Worm (Caenorhabditis elegans) whole organism, L2 larva: ENCODE measurements around the gene mec-15.

ENCODE experiments used
- R02D3.7 ChIP-seq: fragments of 150-350 bp; optimal IDR thresholded peaks from 2 replicates; lab custom pipeline; 2014; ENCODE audit warnings: missing biosample characterization, missing genetic modification characterization
- ZK546.5 ChIP-seq: sonication (generic microtip); optimal IDR thresholded peaks from 2 replicates; lab custom pipeline; 2017; ENCODE audit warnings: missing biosample characterization, missing genetic modification characterization
- aly-2 ChIP-seq: fragments of 150-350 bp; optimal IDR thresholded peaks from 2 replicates; lab custom pipeline; 2014; ENCODE audit warnings: missing biosample characterization, missing genetic modification characterization
- elt-1 ChIP-seq: fragments of 150-350 bp; optimal IDR thresholded peaks from 2 replicates; lab custom pipeline; 2014; ENCODE audit warnings: missing biosample characterization, missing genetic modification characterization
- lsy-2 ChIP-seq, 2 experiments: fragments of 150-350 bp in 1 of 2; sonication (generic microtip) in 1 of 2; optimal IDR thresholded peaks; 2 replicates each; lab custom pipeline; 2014 to 2017; ENCODE audit warnings: missing biosample characterization in 2 of 2, missing genetic modification characterization in 2 of 2
- mab-5 ChIP-seq: fragments of 150-350 bp; optimal IDR thresholded peaks from 2 replicates; lab custom pipeline; 2014; ENCODE audit warnings: missing biosample characterization, missing genetic modification characterization
- mbf-1 ChIP-seq: sonication (generic microtip); optimal IDR thresholded peaks from 2 replicates; lab custom pipeline; 2017; ENCODE audit warnings: missing biosample characterization, missing genetic modification characterization
- mdl-1 ChIP-seq, 2 experiments: fragments of 150-350 bp in 1 of 2; sonication (generic microtip) in 1 of 2; optimal IDR thresholded peaks; 2 replicates each; lab custom pipeline; 2017; ENCODE audit warnings: missing biosample characterization in 2 of 2, missing genetic modification characterization in 2 of 2
- ztf-4 ChIP-seq: fragments of 150-350 bp; optimal IDR thresholded peaks from 2 replicates; lab custom pipeline; 2014; ENCODE audit warnings: missing biosample characterization, missing genetic modification characterization

- TF ChIP-seq R02D3.7 = no peak
- TF ChIP-seq mdl-1 (tag; optimal IDR thresholded peaks at IDR 0.05; lab: Kevin White, UChicago) = no peak
- no peak for TF ChIP-seq elt-1 (tag; lab: Kevin White, UChicago)
- TF ChIP-seq mbf-1 = no peak
- no peak for TF ChIP-seq lsy-2 (tag; optimal IDR thresholded peaks at IDR 0.05; lab: Kevin White, UChicago)
- TF ChIP-seq ZK546.5 (tag; lab: Kevin White, UChicago) = no peak
- no peak for TF ChIP-seq ztf-4 (tag; lab: Kevin White, UChicago)
- no peak for TF ChIP-seq aly-2 (tag; lab: Kevin White, UChicago)
- TF ChIP-seq mab-5 = no peak
Measured at ce11 chrII:10234398-10234797, 5.1 kb downstream of the mec-15 start, which contains the start of gene ubxn-5.
